Fruit fly (Drosophila melanogaster): Measurements from ENCODE around the gene Cyt-c1.

DNA sequence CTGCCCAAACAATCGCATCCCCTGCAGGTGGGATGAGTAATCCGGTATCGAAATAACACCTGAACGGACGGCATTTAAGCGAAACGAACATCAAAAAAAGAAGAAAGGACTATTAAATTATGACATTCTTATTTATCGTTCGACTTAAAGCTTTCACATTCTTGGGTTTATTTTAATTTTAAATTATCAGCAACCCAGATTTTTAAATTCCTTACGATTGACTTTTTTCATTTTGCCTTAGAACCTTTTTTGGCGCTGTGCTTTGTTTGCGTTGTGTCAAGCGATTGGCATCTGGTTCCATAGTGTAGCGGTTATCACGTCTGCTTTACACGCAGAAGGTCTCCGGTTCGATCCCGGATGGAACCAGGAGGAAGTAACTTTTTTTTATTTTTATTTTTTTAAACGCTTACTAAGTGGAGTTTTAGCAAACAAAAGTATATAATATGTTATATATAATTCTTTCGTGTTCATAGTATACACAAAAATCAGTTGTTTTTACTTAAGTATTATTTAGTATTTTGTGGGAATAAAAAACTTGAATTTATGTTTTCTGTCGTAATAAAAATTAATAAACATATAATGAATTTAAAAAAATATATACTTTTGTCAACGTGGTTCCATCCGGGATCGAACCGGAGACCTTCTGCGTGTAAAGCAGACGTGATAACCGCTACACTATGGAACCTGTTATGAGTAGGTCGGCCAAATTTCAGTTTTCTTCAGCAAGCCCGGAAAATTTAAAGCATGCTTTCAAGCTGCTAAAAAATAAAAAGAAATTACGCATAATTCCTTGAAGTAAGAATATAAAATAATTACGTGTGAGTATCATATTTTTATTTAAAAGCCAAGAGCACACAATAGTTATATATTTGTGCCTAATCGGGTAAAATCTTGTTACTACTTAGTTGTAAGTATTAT is 3.7 kb upstream of the Cyt-c1 start:
- TF ChIP-seq Clk (GFP tag; optimal IDR thresholded peaks at IDR 0.05): no peak
- TF ChIP-seq CG7045 (GFP tag; optimal IDR thresholded peaks at IDR 0.05): no peak
- TF ChIP-seq CG1620 (GFP tag; optimal IDR thresholded peaks at IDR 0.05): no peak
- no peak for TF ChIP-seq cic (GFP tag; optimal IDR thresholded peaks at IDR 0.05)
- TF ChIP-seq Mnt (GFP tag; optimal IDR thresholded peaks at IDR 0.05): no peak

Data from whole organism, adult.